Fruit fly (Drosophila melanogaster): ENCODE data around the gene SclB.

The SclB gene

DNA sequence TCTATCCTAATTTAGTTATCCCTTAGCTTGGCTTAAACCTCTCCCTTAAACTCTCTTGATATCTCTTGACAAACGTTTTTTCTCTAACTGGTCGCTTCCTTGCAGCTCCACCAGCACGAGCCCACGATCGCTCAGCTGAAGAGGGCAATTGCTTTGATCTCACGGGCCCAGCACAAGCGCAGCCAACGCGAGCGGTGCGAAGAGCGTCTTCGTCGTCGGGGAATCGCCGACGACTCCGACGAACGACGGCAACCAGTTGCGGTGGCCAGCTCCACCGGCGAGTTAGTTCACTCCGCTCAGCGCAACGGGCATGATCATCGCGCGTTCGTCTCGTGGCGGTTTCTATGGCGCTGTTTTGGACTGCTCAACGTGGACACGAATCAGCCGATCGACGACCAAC is 43.2 kb downstream of the SclB start:
- TF ChIP-seq Dif (GFP tag; optimal IDR thresholded peaks at IDR 0.05; ENCODE audit: partially characterized antibody) (peak; percentile 83), sv (GFP tag; optimal IDR thresholded peaks at IDR 0.05) (no peak), Abd-B (GFP tag; optimal IDR thresholded peaks at IDR 0.05) (no peak), CG9705 (GFP tag; optimal IDR thresholded peaks at IDR 0.05) (no peak), HLH106 (tag; optimal IDR thresholded peaks at IDR 0.05) (no peak), usp (GFP tag; optimal IDR thresholded peaks at IDR 0.05) (no peak), Rel (GFP tag; optimal IDR thresholded peaks at IDR 0.05) (no peak), Rel (tag; optimal IDR thresholded peaks at IDR 0.05) (peak; percentile 29), dsf (GFP tag; optimal IDR thresholded peaks at IDR 0.05; ENCODE audit: borderline replicate concordance) (no peak), Hr83 (GFP tag; optimal IDR thresholded peaks at IDR 0.05; ENCODE audit: poor library complexity, severe bottlenecking) (peak; percentile 52), br (GFP tag; optimal IDR thresholded peaks at IDR 0.05) (peak; percentile 4), brk (GFP tag; optimal IDR thresholded peaks at IDR 0.05) (no peak), N (GFP tag; optimal IDR thresholded peaks at IDR 0.05) (no peak), pan (optimal IDR thresholded peaks at IDR 0.05) (no peak), jim (GFP tag; optimal IDR thresholded peaks at IDR 0.05) (no peak), dl (GFP tag; optimal IDR thresholded peaks at IDR 0.05; ENCODE audit: insufficient read depth in 1 of 2, partially characterized antibody in 2 of 2) (peak; percentile 62 to 74), Hr78 (GFP tag; optimal IDR thresholded peaks at IDR 0.05) (no peak), dmrt93B (GFP tag; optimal IDR thresholded peaks at IDR 0.05) (no peak), sage (GFP tag; optimal IDR thresholded peaks at IDR 0.05) (no peak), woc (GFP tag; optimal IDR thresholded peaks at IDR 0.05) (peak; percentile 29), CrebA (GFP tag; optimal IDR thresholded peaks at IDR 0.05; ENCODE audit: borderline replicate concordance) (no peak), OdsH (GFP tag; optimal IDR thresholded peaks at IDR 0.05) (no peak), Vsx2 (GFP tag; optimal IDR thresholded peaks at IDR 0.05; ENCODE audit: partially characterized antibody) (peak; percentile 14), Myc (optimal IDR thresholded peaks at IDR 0.05) (no peak), Dfd (GFP tag; optimal IDR thresholded peaks at IDR 0.05) (no peak), CG32264 (GFP tag; optimal IDR thresholded peaks at IDR 0.05) (no peak), rgr (GFP tag; optimal IDR thresholded peaks at IDR 0.05) (peak; percentile 48), Mio (GFP tag; optimal IDR thresholded peaks at IDR 0.05) (no peak), Sp1 (GFP tag; optimal IDR thresholded peaks at IDR 0.05) (no peak), foxo (GFP tag; optimal IDR thresholded peaks at IDR 0.05) (peak in 1 of 2 experiments; percentile 8), GATAd (GFP tag; optimal IDR thresholded peaks at IDR 0.05) (no peak), Jra (GFP tag; optimal IDR thresholded peaks at IDR 0.05) (no peak), psq (GFP tag; optimal IDR thresholded peaks at IDR 0.05) (no peak), lola (GFP tag; optimal IDR thresholded peaks at IDR 0.05) (no peak), fru (GFP tag; optimal IDR thresholded peaks at IDR 0.05) (no peak), h (GFP tag; optimal IDR thresholded peaks at IDR 0.05) (peak; percentile 13), tai (GFP tag; optimal IDR thresholded peaks at IDR 0.05) (no peak), Hnf4 (GFP tag; optimal IDR thresholded peaks at IDR 0.05) (no peak), ey (GFP tag; optimal IDR thresholded peaks at IDR 0.05) (no peak)

dm6 chr2L:16882372-16882771 is 44.6 kb downstream of the SclB start:
- TF ChIP-seq Hnf4 (GFP tag; optimal IDR thresholded peaks at IDR 0.05) (no peak), Abd-B (GFP tag; optimal IDR thresholded peaks at IDR 0.05) (no peak), pan (optimal IDR thresholded peaks at IDR 0.05) (no peak), Dif (GFP tag; optimal IDR thresholded peaks at IDR 0.05; ENCODE audit: partially characterized antibody) (no peak), GATAd (GFP tag; optimal IDR thresholded peaks at IDR 0.05) (no peak), ey (GFP tag; optimal IDR thresholded peaks at IDR 0.05) (no peak), woc (GFP tag; optimal IDR thresholded peaks at IDR 0.05) (no peak), rgr (GFP tag; optimal IDR thresholded peaks at IDR 0.05) (no peak), brk (GFP tag; optimal IDR thresholded peaks at IDR 0.05) (no peak), CG9705 (GFP tag; optimal IDR thresholded peaks at IDR 0.05) (no peak), dsf (GFP tag; optimal IDR thresholded peaks at IDR 0.05; ENCODE audit: borderline replicate concordance) (no peak), dl (GFP tag; optimal IDR thresholded peaks at IDR 0.05; ENCODE audit: insufficient read depth in 1 of 2, partially characterized antibody in 2 of 2) (no peak), sv (GFP tag; optimal IDR thresholded peaks at IDR 0.05) (no peak), foxo (GFP tag; optimal IDR thresholded peaks at IDR 0.05) (no peak)

All from whole organism, wandering third instar larva.